Fruit fly (Drosophila melanogaster): ENCODE data around the gene mura.

Gene mura

dm6 chr3R:9572929-9573811 lies 21.6 kb upstream of the mura start (continued):
- TF ChIP-seq nau (GFP tag; optimal IDR thresholded peaks at IDR 0.05) = no peak
- TF ChIP-seq CG10979 (tag; optimal IDR thresholded peaks at IDR 0.05) = no peak
- TF ChIP-seq CG13775 (GFP tag; optimal IDR thresholded peaks at IDR 0.05) = no peak
- TF ChIP-seq CG2712 (tag; optimal IDR thresholded peaks at IDR 0.05) = no peak
- TF ChIP-seq run (tag; optimal IDR thresholded peaks at IDR 0.05) = no peak
- no peak for TF ChIP-seq Dbx (GFP tag; IDR thresholded peaks at IDR 0.05)
- peak; percentile 35; the same call in 1 of the 2 replicates for TF ChIP-seq Atf6 (GFP tag; IDR thresholded peaks at IDR 0.05)
- no peak for TF ChIP-seq CG10267 (tag; optimal IDR thresholded peaks at IDR 0.05)
- TF ChIP-seq Meics (GFP tag; optimal IDR thresholded peaks at IDR 0.05) = no peak
- TF ChIP-seq YL-1 (GFP tag; optimal IDR thresholded peaks at IDR 0.05) = no peak
- TF ChIP-seq Ada2b (GFP tag; IDR thresholded peaks at IDR 0.05) = no peak
- TF ChIP-seq Fer3 (tag; optimal IDR thresholded peaks at IDR 0.05) = no peak
- no peak for TF ChIP-seq CG6683 (GFP tag; optimal IDR thresholded peaks at IDR 0.05)
- no peak for TF ChIP-seq CG9876 (GFP tag; optimal IDR thresholded peaks at IDR 0.05)
- no peak for TF ChIP-seq Six4 (GFP tag; optimal IDR thresholded peaks at IDR 0.05)
- TF ChIP-seq trh (GFP tag; optimal IDR thresholded peaks at IDR 0.05) = no peak
- no peak for TF ChIP-seq dati (GFP tag; IDR thresholded peaks at IDR 0.05)
- no peak for TF ChIP-seq CG12155 (GFP tag; optimal IDR thresholded peaks at IDR 0.05)
- no peak for TF ChIP-seq CG10654 (GFP tag; optimal IDR thresholded peaks at IDR 0.05)
- no peak for TF ChIP-seq sr (GFP tag; IDR thresholded peaks at IDR 0.05)
- peak; percentile 19 for TF ChIP-seq slbo (GFP tag; IDR thresholded peaks at IDR 0.05)
- no peak for TF ChIP-seq fd96Cb (tag; optimal IDR thresholded peaks at IDR 0.05)
- 0 out of 3 replicates have a peak, but pooled peaks have one; percentile 40 for TF ChIP-seq CG2199 (GFP tag; IDR thresholded peaks at IDR 0.05)
- TF ChIP-seq ase (GFP tag; IDR thresholded peaks at IDR 0.05) = no peak
- no peak for TF ChIP-seq C15 (GFP tag; IDR thresholded peaks at IDR 0.05)
- TF ChIP-seq cwo (GFP tag; optimal IDR thresholded peaks at IDR 0.05) = no peak
- TF ChIP-seq Lim3 (GFP tag; IDR thresholded peaks at IDR 0.05) = no peak
- no peak for TF ChIP-seq Dref (GFP tag; IDR thresholded peaks at IDR 0.05)
- TF ChIP-seq CG34422 (GFP tag; IDR thresholded peaks at IDR 0.05) = peak; percentile 63; the same call in 1 of the 3 replicates
- peak; percentile 33; the same call in 1 of the 2 replicates for TF ChIP-seq seq (GFP tag; IDR thresholded peaks at IDR 0.05)
- no peak for TF ChIP-seq mam (GFP tag; optimal IDR thresholded peaks at IDR 0.05)
- TF ChIP-seq dm (GFP tag; optimal IDR thresholded peaks at IDR 0.05) = no peak
- TF ChIP-seq Vsx1 (GFP tag; optimal IDR thresholded peaks at IDR 0.05) = no peak
- TF ChIP-seq CG11093 (GFP tag; IDR thresholded peaks at IDR 0.05) = no peak
- no peak for TF ChIP-seq CG9932 (GFP tag; IDR thresholded peaks at IDR 0.05)
- no peak for TF ChIP-seq CG17359 (tag; optimal IDR thresholded peaks at IDR 0.05)
- TF ChIP-seq her (GFP tag; optimal IDR thresholded peaks at IDR 0.05) = no peak
- no peak for TF ChIP-seq Doc3 (GFP tag; IDR thresholded peaks at IDR 0.05; ENCODE audit: partially characterized antibody)
- TF ChIP-seq pzg (GFP tag; optimal IDR thresholded peaks at IDR 0.05) = no peak
- no peak for TF ChIP-seq H2.0 (GFP tag; IDR thresholded peaks at IDR 0.05)
- TF ChIP-seq CG17912 (GFP tag; optimal IDR thresholded peaks at IDR 0.05) = no peak
- no peak for TF ChIP-seq CG2116 (GFP tag; optimal IDR thresholded peaks at IDR 0.05)
- TF ChIP-seq ro (GFP tag; IDR thresholded peaks at IDR 0.05) = no peak
- no peak for TF ChIP-seq CG11504 (tag; optimal IDR thresholded peaks at IDR 0.05)
- TF ChIP-seq CG10462 (GFP tag; optimal IDR thresholded peaks at IDR 0.05) = no peak
- TF ChIP-seq CG17568 (GFP tag; optimal IDR thresholded peaks at IDR 0.05) = no peak
- TF ChIP-seq ci (GFP tag; IDR thresholded peaks at IDR 0.05) = peak; percentile 35; the same call in 1 of the 3 replicates
- TF ChIP-seq CG11696 (GFP tag; IDR thresholded peaks at IDR 0.05) = no peak
- TF ChIP-seq CG32772 (GFP tag; IDR thresholded peaks at IDR 0.05) = no peak
- TF ChIP-seq sens-2 (GFP tag; IDR thresholded peaks at IDR 0.05) = no peak; the same call in 1 of the 2 replicates
